Worm (Caenorhabditis elegans) whole organism, L1 larva: ENCODE results near the gene C41C4.9.

Experiments used
- aly-2 ChIP-seq: fragments of 150-350 bp; optimal IDR thresholded peaks from 2 replicates; lab custom pipeline; 2014; ENCODE audit warnings: missing biosample characterization, missing genetic modification characterization
- ama-1 ChIP-seq: fragments of 150-350 bp; optimal IDR thresholded peaks from 2 replicates; lab custom pipeline; 2014
- efl-1 ChIP-seq, 4 experiments: fragments of 150-350 bp; optimal IDR thresholded peaks in 3 of 4; peaks in 1 of 4; 1 replicate in 1 of 4; 2 replicates in 3 of 4; lab custom pipeline; 2014; ENCODE audit warnings: missing biosample characterization in 2 of 4, missing genetic modification characterization in 2 of 4, missing genetic modification reagents in 2 of 4
- lin-13 ChIP-seq: fragments of 150-350 bp; optimal IDR thresholded peaks from 2 replicates; lab custom pipeline; 2014; ENCODE audit warnings: missing biosample characterization, missing genetic modification reagents, missing genetic modification characterization
- lin-39 ChIP-seq: fragments of 150-350 bp; optimal IDR thresholded peaks from 2 replicates; lab custom pipeline; 2014; ENCODE audit warnings: missing biosample characterization, missing genetic modification reagents, missing genetic modification characterization
- skn-1 ChIP-seq: fragments of 150-350 bp; optimal IDR thresholded peaks from 2 replicates; lab custom pipeline; 2014; ENCODE audit warnings: missing biosample characterization, missing genetic modification characterization
- tbx-2 ChIP-seq: sonication (generic microtip); optimal IDR thresholded peaks from 2 replicates; lab custom pipeline; 2016; ENCODE audit warnings: missing genetic modification characterization, missing compliant biosample characterization
- unc-130 ChIP-seq: fragments of 150-350 bp; optimal IDR thresholded peaks from 2 replicates; lab custom pipeline; 2017; ENCODE audit warnings: missing biosample characterization, missing genetic modification characterization, inconsistent platforms
- xbp-1 ChIP-seq: sonication (generic microtip); optimal IDR thresholded peaks from 2 replicates; lab custom pipeline; 2016; ENCODE audit warnings: missing genetic modification characterization, missing compliant biosample characterization

DNA sequence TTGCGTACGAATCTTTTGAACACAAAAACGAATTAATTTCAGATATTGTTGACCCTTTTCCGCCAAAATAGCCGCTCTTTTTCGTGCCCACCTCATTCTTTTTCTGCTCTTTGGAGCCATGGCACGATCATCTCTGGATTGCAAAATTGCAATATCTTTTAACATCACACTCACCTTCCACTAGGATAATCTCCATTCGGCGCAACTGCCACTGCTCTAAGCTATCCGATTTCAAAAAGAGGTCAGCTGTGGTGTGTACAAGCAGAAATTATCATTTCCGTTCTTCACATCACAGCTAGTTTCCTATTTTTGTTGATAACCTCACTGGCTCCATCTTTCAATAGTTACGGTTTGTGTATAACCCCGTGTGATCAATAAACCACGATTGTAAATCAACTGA is 19.2 kb downstream of the C41C4.9 start:
- TF ChIP-seq skn-1 (tag; lab: Kevin White, UChicago) (no peak), ama-1 (lab: Kevin White, UChicago) (no peak), tbx-2 (tag; lab: Kevin White, UChicago) (no peak), xbp-1 (tag; lab: Kevin White, UChicago) (no peak), efl-1 (optimal IDR thresholded peaks at IDR 0.05; lab: Kevin White, UChicago) (no peak), efl-1 (GFP tag; optimal IDR thresholded peaks at IDR 0.05 in 1 of 2; lab: Kevin White, UChicago) (no peak), lin-39 (no peak), unc-130 (tag; lab: Kevin White, UChicago) (no peak), lin-13 (GFP tag; lab: Kevin White, UChicago) (no peak), aly-2 (tag; lab: Kevin White, UChicago) (no peak)
